Worm (Caenorhabditis elegans) whole organism, L1 larva: ENCODE data around the gene fkh-7.
A peak's percentile ranks its signal among the peaks of the same experiment; 100 is the strongest.

Source experiments
- C04F5.9 ChIP-seq: sonication (generic microtip); optimal IDR thresholded peaks from 2 replicates; lab custom pipeline; 2016; ENCODE audit warnings: missing genetic modification characterization, missing compliant biosample characterization
- C34B4.2 ChIP-seq: sonication (generic microtip); optimal IDR thresholded peaks from 2 replicates; lab custom pipeline; 2017; ENCODE audit warnings: mild to moderate bottlenecking, missing genetic modification characterization, missing compliant biosample characterization
- F16B12.6 ChIP-seq: fragments of 150-350 bp; optimal IDR thresholded peaks from 2 replicates; lab custom pipeline; 2014; ENCODE audit warnings: missing biosample characterization, missing genetic modification characterization
- Y116A8C.19 ChIP-seq: sonication (generic microtip); optimal IDR thresholded peaks from 2 replicates; lab custom pipeline; 2016; ENCODE audit warnings: missing compliant biosample characterization, missing genetic modification characterization, borderline replicate concordance
- aha-1 ChIP-seq: fragments of 150-350 bp; optimal IDR thresholded peaks from 2 replicates; lab custom pipeline; 2014; ENCODE audit warnings: missing biosample characterization, missing genetic modification characterization
- ama-1 ChIP-seq: fragments of 150-350 bp; optimal IDR thresholded peaks from 2 replicates; lab custom pipeline; 2014
- ceh-8 ChIP-seq: fragments of 200-800 bp; sonication (Bioruptor generic); optimal IDR thresholded peaks from 2 replicates; lab custom pipeline; 2018; ENCODE audit warnings: mild to moderate bottlenecking, missing genetic modification characterization, moderate library complexity, missing compliant biosample characterization
- ceh-82 ChIP-seq, 3 experiments: fragments of 150-350 bp in 1 of 3; sonication (generic microtip) in 2 of 3; optimal IDR thresholded peaks; 2 replicates each; lab custom pipeline; 2014 to 2017; ENCODE audit warnings: missing biosample characterization in 3 of 3, missing genetic modification characterization in 3 of 3
- ceh-90 ChIP-seq: sonication (generic microtip); optimal IDR thresholded peaks from 2 replicates; lab custom pipeline; 2016; ENCODE audit warnings: missing genetic modification characterization, missing compliant biosample characterization
- ces-1 ChIP-seq: fragments of 150-350 bp; optimal IDR thresholded peaks from 2 replicates; lab custom pipeline; 2014; ENCODE audit warnings: missing biosample characterization, missing genetic modification reagents, missing genetic modification characterization
- dsc-1 ChIP-seq: sonication (generic microtip); optimal IDR thresholded peaks from 2 replicates; lab custom pipeline; 2016; ENCODE audit warnings: mild to moderate bottlenecking, missing genetic modification characterization, missing compliant biosample characterization
- egl-13 ChIP-seq: sonication (generic microtip); optimal IDR thresholded peaks from 2 replicates; lab custom pipeline; 2016; ENCODE audit warnings: missing genotype, missing genetic modification reagents, missing genetic modification characterization, missing compliant biosample characterization
- elt-2 ChIP-seq: sonication (generic microtip); optimal IDR thresholded peaks from 2 replicates; lab custom pipeline; 2016; ENCODE audit warnings: missing genetic modification characterization, mild to moderate bottlenecking, inconsistent platforms, missing compliant biosample characterization, missing genetic modification reagents
- elt-3 ChIP-seq, 6 experiments: fragments of 150-350 bp in 1 of 6; sonication (generic microtip); optimal IDR thresholded peaks; 2 replicates each; lab custom pipeline; 2017 to 2018; ENCODE audit warnings: missing biosample characterization in 6 of 6, missing genetic modification characterization in 6 of 6, inconsistent platforms in 1 of 6
- ets-5 ChIP-seq: fragments of 200-800 bp; sonication (Bioruptor generic); IDR thresholded peaks from 2 replicates; pipeline ENCODE4 v1.3.6; 2022; ENCODE audit warnings: missing genetic modification characterization, missing compliant biosample characterization
- fkh-10 ChIP-seq: sonication (generic microtip); optimal IDR thresholded peaks from 2 replicates; lab custom pipeline; 2017; ENCODE audit warnings: missing biosample characterization, missing genetic modification reagents, missing genetic modification characterization
- fkh-4 ChIP-seq: sonication (generic microtip); optimal IDR thresholded peaks from 2 replicates; lab custom pipeline; 2016; ENCODE audit warnings: missing compliant biosample characterization, missing genetic modification characterization, borderline replicate concordance
- fkh-8 ChIP-seq: sonication (generic microtip); optimal IDR thresholded peaks from 2 replicates; lab custom pipeline; 2016; ENCODE audit warnings: mild to moderate bottlenecking, missing genetic modification characterization, missing compliant biosample characterization
- hpl-2 ChIP-seq: fragments of 150-350 bp; optimal IDR thresholded peaks from 2 replicates; lab custom pipeline; 2014; ENCODE audit warnings: missing biosample characterization, missing genetic modification reagents, missing genetic modification characterization
- lin-13 ChIP-seq: fragments of 150-350 bp; optimal IDR thresholded peaks from 2 replicates; lab custom pipeline; 2014; ENCODE audit warnings: missing biosample characterization, missing genetic modification reagents, missing genetic modification characterization
- lin-14 ChIP-seq: fragments of 200-800 bp; sonication (Bioruptor generic); optimal IDR thresholded peaks from 2 replicates; lab custom pipeline; 2018; ENCODE audit warnings: mild to moderate bottlenecking, missing genetic modification characterization, moderate library complexity, missing compliant biosample characterization
- lin-15B ChIP-seq: fragments of 150-350 bp; sonication (generic microtip); optimal IDR thresholded peaks from 3 replicates; lab custom pipeline; 2014; ENCODE audit warnings: missing biosample characterization, missing genetic modification characterization
- lin-35 ChIP-seq, 2 experiments: fragments of 150-350 bp; optimal IDR thresholded peaks; 2 replicates each; lab custom pipeline; 2014; ENCODE audit warnings: missing biosample characterization in 2 of 2, missing genetic modification characterization in 2 of 2, missing genetic modification reagents in 2 of 2
- lin-39 ChIP-seq: fragments of 150-350 bp; optimal IDR thresholded peaks from 2 replicates; lab custom pipeline; 2014; ENCODE audit warnings: missing biosample characterization, missing genetic modification reagents, missing genetic modification characterization
- lsy-2 ChIP-seq, 2 experiments: fragments of 150-350 bp; optimal IDR thresholded peaks; 2 replicates each; lab custom pipeline; 2014; ENCODE audit warnings: missing biosample characterization in 2 of 2, missing genetic modification characterization in 2 of 2
- mdl-1 ChIP-seq, 2 experiments: fragments of 150-350 bp; optimal IDR thresholded peaks; 2 replicates each; lab custom pipeline; 2014 to 2017; ENCODE audit warnings: missing biosample characterization in 2 of 2, missing genetic modification characterization in 2 of 2, inconsistent platforms in 1 of 2
- mep-1 ChIP-seq: fragments of 150-350 bp; optimal IDR thresholded peaks from 2 replicates; lab custom pipeline; 2014; ENCODE audit warnings: missing biosample characterization, missing genetic modification characterization
- nhr-11 ChIP-seq: fragments of 150-350 bp; optimal IDR thresholded peaks from 2 replicates; lab custom pipeline; 2014; ENCODE audit warnings: missing biosample characterization, missing genetic modification characterization
- nhr-12 ChIP-seq: sonication (generic microtip); optimal IDR thresholded peaks from 2 replicates; lab custom pipeline; 2017; ENCODE audit warnings: missing biosample characterization, missing genetic modification characterization
- nhr-19 ChIP-seq: fragments of 200-800 bp; sonication (Bioruptor generic); conservative IDR thresholded peaks from 2 replicates; pipeline ENCODE4 v1.3.6; 2022; ENCODE audit warnings: missing genetic modification characterization, missing compliant biosample characterization
- nhr-20 ChIP-seq: sonication (generic microtip); optimal IDR thresholded peaks from 2 replicates; lab custom pipeline; 2016; ENCODE audit warnings: mild to moderate bottlenecking, missing genetic modification characterization, missing compliant biosample characterization
- nhr-237 ChIP-seq: fragments of 150-350 bp; optimal IDR thresholded peaks from 2 replicates; lab custom pipeline; 2014; ENCODE audit warnings: missing biosample characterization, missing genetic modification characterization
- nhr-47 ChIP-seq: sonication (generic microtip); optimal IDR thresholded peaks from 2 replicates; lab custom pipeline; 2016; ENCODE audit warnings: mild to moderate bottlenecking, missing genetic modification characterization, moderate library complexity, missing compliant biosample characterization
- nhr-71 ChIP-seq: sonication (generic microtip); optimal IDR thresholded peaks from 2 replicates; lab custom pipeline; 2016; ENCODE audit warnings: mild to moderate bottlenecking, missing genetic modification characterization, moderate library complexity, missing compliant biosample characterization
- nhr-77 ChIP-seq: fragments of 150-350 bp; optimal IDR thresholded peaks from 2 replicates; lab custom pipeline; 2014; ENCODE audit warnings: missing biosample characterization, missing genetic modification characterization
- nhr-84 ChIP-seq: sonication (generic microtip); optimal IDR thresholded peaks from 2 replicates; lab custom pipeline; 2017; ENCODE audit warnings: missing biosample characterization, missing genetic modification characterization
- nhr-85 ChIP-seq: sonication (generic microtip); peaks from one replicate; lab custom pipeline; 2016; ENCODE audit warnings: missing genetic modification characterization, inconsistent platforms, missing compliant biosample characterization
- nhr-90 ChIP-seq: sonication (generic microtip); optimal IDR thresholded peaks from 2 replicates; lab custom pipeline; 2016; ENCODE audit warnings: mild to moderate bottlenecking, missing genetic modification characterization, missing compliant biosample characterization; ENCODE audit not compliant: poor library complexity
- pag-3 ChIP-seq: sonication (generic microtip); optimal IDR thresholded peaks from 2 replicates; lab custom pipeline; 2017; ENCODE audit warnings: missing genetic modification characterization, mild to moderate bottlenecking, missing compliant biosample characterization, antibody characterized with exemption, borderline replicate concordance; ENCODE audit not compliant: insufficient read depth
- pax-3 ChIP-seq: fragments of 200-800 bp; sonication (Bioruptor generic); optimal IDR thresholded peaks from 2 replicates; lab custom pipeline; 2018; ENCODE audit warnings: mild to moderate bottlenecking, missing genetic modification characterization, moderate library complexity, missing compliant biosample characterization
- rnt-1 ChIP-seq: sonication (generic microtip); optimal IDR thresholded peaks from 2 replicates; lab custom pipeline; 2016; ENCODE audit warnings: mild to moderate bottlenecking, missing genetic modification characterization, moderate library complexity, missing compliant biosample characterization
- skn-1 ChIP-seq: fragments of 150-350 bp; optimal IDR thresholded peaks from 2 replicates; lab custom pipeline; 2014; ENCODE audit warnings: missing biosample characterization, missing genetic modification characterization
- snpc-4 ChIP-seq: fragments of 150-350 bp; optimal IDR thresholded peaks from 2 replicates; lab custom pipeline; 2014; ENCODE audit warnings: missing biosample characterization, missing genetic modification characterization
- tlp-1 ChIP-seq: fragments of 150-350 bp; optimal IDR thresholded peaks from 2 replicates; lab custom pipeline; 2014; ENCODE audit warnings: missing biosample characterization, missing genetic modification characterization
- unc-130 ChIP-seq: fragments of 150-350 bp; optimal IDR thresholded peaks from 2 replicates; lab custom pipeline; 2017; ENCODE audit warnings: missing biosample characterization, missing genetic modification characterization, inconsistent platforms
- unc-62 ChIP-seq: fragments of 150-350 bp; optimal IDR thresholded peaks from 2 replicates; lab custom pipeline; 2014; ENCODE audit warnings: missing biosample characterization, missing genetic modification reagents, missing genetic modification characterization
- unc-86 ChIP-seq: sonication (generic microtip); optimal IDR thresholded peaks from 2 replicates; lab custom pipeline; 2016; ENCODE audit warnings: missing genetic modification characterization, missing compliant biosample characterization
- unc-98 ChIP-seq: fragments of 200-800 bp; sonication (Bioruptor generic); IDR thresholded peaks from 2 replicates; pipeline ENCODE4 v1.3.6; 2022; ENCODE audit warnings: missing genetic modification characterization, missing compliant biosample characterization
- zag-1 ChIP-seq: fragments of 150-350 bp; optimal IDR thresholded peaks from 2 replicates; lab custom pipeline; 2014; ENCODE audit warnings: missing biosample characterization, missing genetic modification characterization
- zip-4 ChIP-seq: fragments of 200-800 bp; sonication (Bioruptor generic); optimal IDR thresholded peaks from 2 replicates; lab custom pipeline; 2018; ENCODE audit warnings: mild to moderate bottlenecking, missing genetic modification characterization, moderate library complexity, missing compliant biosample characterization
- ztf-4 ChIP-seq: fragments of 150-350 bp; optimal IDR thresholded peaks from 2 replicates; lab custom pipeline; 2014; ENCODE audit warnings: missing biosample characterization, missing genetic modification characterization

fkh-7 gene

ce11 chrIV:5603321-5603720, 18.8 kb downstream of the fkh-7 start (continued):
- TF ChIP-seq zag-1 (no peak), lin-35 (GFP tag; optimal IDR thresholded peaks at IDR 0.05; lab: Kevin White, UChicago) (no peak), Y116A8C.19 (tag; lab: Kevin White, UChicago) (no peak), nhr-47 (tag; lab: Kevin White, UChicago) (no peak), nhr-85 (tag; lab: Kevin White, UChicago) (no peak), pax-3 (no peak), nhr-84 (tag; lab: Kevin White, UChicago) (no peak)

- TF ChIP-seq F16B12.6 (tag; lab: Kevin White, UChicago) (no peak), nhr-90 (tag; lab: Kevin White, UChicago) (peak; percentile 56), zip-4 (no peak), pax-3 (peak; percentile 86), ets-5 (GFP tag; lab: Robert Waterston, UW) (no peak), lsy-2 (tag; optimal IDR thresholded peaks at IDR 0.05; lab: Kevin White, UChicago) (peak; percentile 68 to 78), unc-98 (GFP tag; lab: Robert Waterston, UW) (no peak), elt-3 (tag; optimal IDR thresholded peaks at IDR 0.05; lab: Kevin White, UChicago) (no peak), lin-15B (tag; lab: Kevin White, UChicago) (no peak), ama-1 (lab: Kevin White, UChicago) (no peak), aha-1 (peak; percentile 18), dsc-1 (tag; lab: Kevin White, UChicago) (peak; percentile 2), unc-130 (tag; lab: Kevin White, UChicago) (no peak), nhr-11 (tag; lab: Kevin White, UChicago) (peak; percentile 55), rnt-1 (tag; lab: Kevin White, UChicago) (peak; percentile 14), nhr-20 (tag; lab: Kevin White, UChicago) (peak; percentile 77), egl-13 (tag; lab: Kevin White, UChicago) (peak; percentile 73), ceh-8 (GFP tag; lab: Kevin White, UChicago) (peak; percentile 73), fkh-10 (peak; percentile 26), tlp-1 (tag; lab: Kevin White, UChicago) (no peak), hpl-2 (no peak), nhr-19 (GFP tag; lab: Robert Waterston, UW) (peak; percentile 52), fkh-8 (peak; percentile 87), lin-13 (GFP tag; lab: Kevin White, UChicago) (no peak), lin-14 (GFP tag; lab: Kevin White, UChicago) (peak; percentile 93), zag-1 (no peak), C04F5.9 (tag; lab: Kevin White, UChicago) (no peak), nhr-12 (tag; lab: Kevin White, UChicago) (no peak), snpc-4 (tag; lab: Kevin White, UChicago) (peak; percentile 51), C34B4.2 (tag; lab: Kevin White, UChicago) (no peak), ceh-82 (tag; optimal IDR thresholded peaks at IDR 0.05; lab: Kevin White, UChicago) (peak in 1 of 3 experiments; percentile 29), fkh-4 (tag; lab: Kevin White, UChicago) (no peak), pag-3 (tag; lab: Kevin White, UChicago) (no peak), elt-2 (peak; percentile 68), nhr-77 (tag; lab: Kevin White, UChicago) (peak; percentile 38), ceh-90 (tag; lab: Kevin White, UChicago) (no peak), nhr-71 (tag; lab: Kevin White, UChicago) (peak; percentile 92), mdl-1 (tag; optimal IDR thresholded peaks at IDR 0.05; lab: Kevin White, UChicago) (peak in 1 of 2 experiments; percentile 73), nhr-47 (tag; lab: Kevin White, UChicago) (peak; percentile 79), ztf-4 (tag; lab: Kevin White, UChicago) (peak; percentile 87), unc-62 (no peak), lin-39 (tag; lab: Kevin White, UChicago) (no peak), nhr-237 (tag; lab: Kevin White, UChicago) (peak; percentile 2), unc-86 (no peak), ces-1 (no peak), mep-1 (peak; percentile 61), skn-1 (tag; lab: Kevin White, UChicago) (peak; percentile 56)
These were observed 20.0 kb downstream of the fkh-7 start for ce11 chrIV:5604465-5604864.
